Fruit fly (Drosophila melanogaster) whole organism, adult: ENCODE data around the gene Cyp313a1.
A peak's percentile ranks its signal among the peaks of the same experiment; 100 is the strongest.

Experiments
- CG11617 ChIP-seq: fragments of 200-800 bp; sonication (Bioruptor generic); optimal IDR thresholded peaks from 2 replicates; lab custom pipeline; 2017; ENCODE audit warnings: mild to moderate bottlenecking, missing biosample characterization, missing genetic modification reagents, missing genetic modification characterization
- CG12768 ChIP-seq: fragments of 200-800 bp; sonication (Bioruptor generic); optimal IDR thresholded peaks from 2 replicates; lab custom pipeline; 2017; ENCODE audit warnings: missing biosample characterization, missing genetic modification characterization, mild to moderate bottlenecking, moderate library complexity, missing genetic modification reagents
- CG7101 ChIP-seq: fragments of 200-800 bp; sonication (Bioruptor generic); optimal IDR thresholded peaks from 2 replicates; lab custom pipeline; 2018; ENCODE audit warnings: missing biosample characterization, mild to moderate bottlenecking, missing genetic modification characterization, moderate library complexity
- Crg-1 ChIP-seq: fragments of 200-800 bp; sonication (Bioruptor generic); optimal IDR thresholded peaks from 2 replicates; lab custom pipeline; 2016; ENCODE audit warnings: missing biosample characterization, missing genetic modification characterization
- Mnt ChIP-seq: fragments of 200-800 bp; sonication (Bioruptor generic); optimal IDR thresholded peaks from 2 replicates; lab custom pipeline; 2016; ENCODE audit warnings: missing biosample characterization, mild to moderate bottlenecking, missing genetic modification characterization
- toe ChIP-seq: fragments of 200-800 bp; sonication (Bioruptor generic); optimal IDR thresholded peaks from 2 replicates; lab custom pipeline; 2016; ENCODE audit warnings: missing biosample characterization, missing genetic modification characterization

DNA sequence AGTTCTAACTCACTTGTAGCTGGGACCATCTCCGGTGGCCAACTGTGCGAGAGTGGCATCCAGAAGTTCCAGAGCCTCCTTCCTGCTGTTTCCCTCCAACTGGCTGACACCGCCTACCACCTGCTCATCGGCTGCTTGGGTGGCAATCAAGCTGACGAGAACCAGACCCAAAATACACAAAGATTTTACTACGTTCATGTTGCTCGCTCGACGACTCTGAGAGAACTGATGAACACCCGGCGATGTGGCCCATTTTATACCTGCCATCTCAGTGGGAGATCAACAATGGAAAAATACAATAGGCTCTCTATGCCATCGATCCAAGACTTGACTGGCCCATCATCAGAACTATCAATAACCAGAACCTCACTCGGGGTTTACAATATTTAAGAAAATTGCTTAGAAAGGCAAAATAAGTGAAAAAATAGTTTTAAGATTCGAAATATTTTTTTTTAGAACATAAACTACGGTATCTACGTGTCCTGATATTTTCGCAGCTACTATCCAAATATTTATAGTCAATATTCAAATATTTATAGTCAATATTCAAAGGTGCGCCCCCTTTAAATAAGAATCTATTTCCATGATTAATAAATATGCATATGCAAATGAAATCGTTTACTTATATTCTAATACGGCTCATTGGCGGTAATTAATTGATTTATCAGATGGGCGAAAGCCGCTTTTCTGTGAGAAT is 48.7 kb downstream of the Cyp313a1 start, which contains the start of gene Cys:
- TF ChIP-seq CG11617 (GFP tag; lab: Kevin White, UChicago) (no peak), Crg-1 (GFP tag; lab: Kevin White, UChicago) (no peak), toe (GFP tag; lab: Kevin White, UChicago) (peak; percentile 14), CG7101 (tag; lab: Kevin White, UChicago) (peak; percentile 59), CG12768 (no peak), Mnt (GFP tag; lab: Kevin White, UChicago) (no peak)
